Worm (Caenorhabditis elegans): ENCODE data around the gene gpcp-2.

Gene gpcp-2

DNA sequence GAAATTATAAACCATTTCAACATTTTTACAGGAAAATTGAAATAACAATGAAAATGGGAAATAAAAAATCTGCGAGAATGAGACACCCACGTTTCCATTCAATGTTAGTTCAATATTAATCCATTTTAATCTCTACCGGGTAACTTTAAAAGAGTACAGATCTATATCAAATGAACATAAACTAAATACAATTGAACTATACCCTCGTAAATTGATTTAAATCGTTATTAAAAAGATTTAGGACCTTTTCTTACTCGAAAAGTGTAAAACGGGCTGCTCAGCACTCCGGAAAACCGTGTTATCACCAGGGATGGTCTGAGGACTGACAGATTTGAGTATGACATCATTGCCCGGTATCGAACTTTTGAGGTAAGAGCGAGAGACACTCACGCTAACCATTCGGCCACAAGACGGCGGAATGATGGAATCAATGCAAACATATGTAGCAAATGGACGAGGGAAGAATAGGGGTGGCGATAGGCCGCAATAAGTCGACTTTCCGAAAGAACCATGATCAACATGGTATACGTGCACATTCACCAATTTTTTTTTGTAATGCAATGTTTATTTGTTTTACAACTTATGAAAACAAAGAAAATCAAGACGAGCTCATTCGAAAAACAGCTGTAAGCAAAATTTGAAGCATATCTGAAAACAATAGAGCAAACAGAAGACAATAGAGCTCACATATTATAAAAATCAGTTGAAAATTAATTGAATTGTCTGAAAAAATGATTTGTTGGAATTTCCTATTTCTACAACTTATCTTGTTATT, 33.9 kb upstream of the gpcp-2 start, which contains the start of the genes chst-1 and C41C4.9 (continued):
- TF ChIP-seq bed-1 (GFP tag; IDR thresholded peaks at IDR 0.05) (0 out of 2 replicates have a peak, but pooled peaks have one; percentile 50), ztf-28 (GFP tag; IDR thresholded peaks at IDR 0.05) (no peak), T07F8.4 (tag; optimal IDR thresholded peaks at IDR 0.05) (peak; percentile 74), ceh-58 (GFP tag; IDR thresholded peaks at IDR 0.05) (no peak), hmg-1.2 (GFP tag; IDR thresholded peaks at IDR 0.05) (peak; percentile 69), aptf-3 (GFP tag; IDR thresholded peaks at IDR 0.05) (peak; percentile 89; the same call in 1 of the 2 replicates), snpc-1.3 (tag; optimal IDR thresholded peaks at IDR 0.05; ENCODE audit: insufficient read depth) (peak; percentile 92), hsf-1 (GFP tag; IDR thresholded peaks at IDR 0.05) (peak; percentile 33; the same call in 1 of the 2 replicates), egl-44 (GFP tag; IDR thresholded peaks at IDR 0.05) (peak; percentile 95), pha-4 (tag; optimal IDR thresholded peaks at IDR 0.05) (no peak), ztf-6 (GFP tag; IDR thresholded peaks at IDR 0.05) (peak; percentile 29; the same call in 1 of the 2 replicates), ceh-27 (GFP tag; optimal IDR thresholded peaks at IDR 0.05) (peak; percentile 88), snpc-4 (GFP tag; optimal IDR thresholded peaks at IDR 0.05) (peak; percentile 67), snpc-4 (tag; optimal IDR thresholded peaks at IDR 0.05) (peak in 2 of 4 experiments; percentile 74 to 75), repo-1 (tag; optimal IDR thresholded peaks at IDR 0.05) (peak; percentile 78), Y53F4B.3 (GFP tag; IDR thresholded peaks at IDR 0.05) (no peak), K11D2.4 (GFP tag; IDR thresholded peaks at IDR 0.05) (no peak), zim-3 (tag; optimal IDR thresholded peaks at IDR 0.05) (peak; percentile 95), let-607 (tag; optimal IDR thresholded peaks at IDR 0.05) (peak; percentile 52 to 68), sptf-2 (GFP tag; optimal IDR thresholded peaks at IDR 0.05) (peak; percentile 94), T26A5.8 (tag; optimal IDR thresholded peaks at IDR 0.05) (peak; percentile 96), atf-7 (tag; optimal IDR thresholded peaks at IDR 0.05) (peak; percentile 91), rec-8 (tag; optimal IDR thresholded peaks at IDR 0.05) (peak; percentile 85 to 97), madf-10 (tag; optimal IDR thresholded peaks at IDR 0.05) (peak; percentile 75), ceh-79 (tag; optimal IDR thresholded peaks at IDR 0.05) (peak; percentile 92), chd-7 (tag; optimal IDR thresholded peaks at IDR 0.05) (peak; percentile 88), D2030.7 (GFP tag; IDR thresholded peaks at IDR 0.05) (no peak; the same call in 1 of the 2 replicates), snpc-3.4 (tag; optimal IDR thresholded peaks at IDR 0.05) (peak; percentile 76), ceh-100 (GFP tag; IDR thresholded peaks at IDR 0.05) (peak; percentile 75), ztf-22 (GFP tag; optimal IDR thresholded peaks at IDR 0.05) (peak; percentile 91), F39B2.1 (GFP tag; IDR thresholded peaks at IDR 0.05) (peak; percentile 58; the same call in 1 of the 2 replicates), C06A6.2 (GFP tag; conservative IDR thresholded peaks at IDR 0.05) (peak; percentile 53; the same call in 1 of the 2 replicates), F55B11.4 (tag; optimal IDR thresholded peaks at IDR 0.05; ENCODE audit: borderline replicate concordance, insufficient read depth) (peak; percentile 35), ekl-4 (GFP tag; IDR thresholded peaks at IDR 0.05) (peak; percentile 91), lag-1 (GFP tag; IDR thresholded peaks at IDR 0.05) (0 out of 2 replicates have a peak, but pooled peaks have one; percentile 38), F33H1.4 (GFP tag; IDR thresholded peaks at IDR 0.05) (no peak; the same call in 1 of the 2 replicates), ccch-3 (GFP tag; optimal IDR thresholded peaks at IDR 0.05) (no peak), F57C9.4 (tag; optimal IDR thresholded peaks at IDR 0.05) (peak; percentile 49), Y53G8AR.9 (GFP tag; conservative IDR thresholded peaks at IDR 0.05) (0 out of 2 replicates have a peak, but pooled peaks have one; percentile 32), lir-1 (GFP tag; conservative IDR thresholded peaks at IDR 0.05) (no peak; the same call in 1 of the 2 replicates), ztf-3 (GFP tag; optimal IDR thresholded peaks at IDR 0.05) (peak; percentile 36), Y67H2A.10 (GFP tag; conservative IDR thresholded peaks at IDR 0.05) (no peak), hrde-1 (tag; optimal IDR thresholded peaks at IDR 0.05; ENCODE audit: borderline replicate concordance) (peak; percentile 80), ama-1 (optimal IDR thresholded peaks at IDR 0.05) (no peak), ama-1 (GFP tag; optimal IDR thresholded peaks at IDR 0.05) (peak in 1 of 2 experiments; percentile 86), nhr-27 (tag; optimal IDR thresholded peaks at IDR 0.05) (no peak)
